Worm (Caenorhabditis elegans) whole organism, L4/young adult: ENCODE results near the gene ZK662.6.
A peak's percentile ranks its signal among the peaks of the same experiment; 100 is the strongest.

Experiments
- W03F9.2 ChIP-seq: fragments of 150-350 bp; optimal IDR thresholded peaks from 2 replicates; lab custom pipeline; 2014; ENCODE audit warnings: missing biosample characterization, missing genetic modification characterization
- dao-5 ChIP-seq: sonication (generic microtip); optimal IDR thresholded peaks from 2 replicates; lab custom pipeline; 2016; ENCODE audit warnings: missing genotype, missing genetic modification characterization, moderate library complexity, missing compliant biosample characterization
- him-1 ChIP-seq: sonication (generic microtip); optimal IDR thresholded peaks from 2 replicates; lab custom pipeline; 2016; ENCODE audit warnings: missing genotype, missing genetic modification reagents, missing genetic modification characterization, missing compliant biosample characterization

Gene ZK662.6

DNA sequence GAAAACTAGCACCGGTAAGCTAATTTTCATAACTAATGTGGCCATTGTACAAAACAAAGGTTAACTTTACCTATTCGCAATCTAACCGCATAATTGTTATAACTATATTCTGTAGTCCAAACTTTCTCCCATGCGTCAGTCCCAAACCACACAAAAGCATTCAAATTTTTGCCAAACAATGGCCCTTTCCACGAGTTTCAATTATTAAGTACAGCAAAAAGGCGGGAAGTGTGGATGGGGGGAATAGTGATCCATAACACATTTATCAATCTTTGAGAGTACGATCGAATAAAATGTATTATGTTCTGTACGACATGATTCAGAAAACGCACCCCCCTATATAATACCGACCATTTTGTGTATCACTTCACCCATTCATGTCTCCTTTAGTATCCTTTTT is at the start of gene ZK662.6:
TSS of gene ZK662.6 (plus strand) at position 301 of the 400 bp plus-strand sequence.
- TF ChIP-seq W03F9.2 (tag; lab: Kevin White, UChicago) (no peak), dao-5 (tag; lab: Kevin White, UChicago) (no peak), him-1 (tag; lab: Kevin White, UChicago) (no peak)

DNA sequence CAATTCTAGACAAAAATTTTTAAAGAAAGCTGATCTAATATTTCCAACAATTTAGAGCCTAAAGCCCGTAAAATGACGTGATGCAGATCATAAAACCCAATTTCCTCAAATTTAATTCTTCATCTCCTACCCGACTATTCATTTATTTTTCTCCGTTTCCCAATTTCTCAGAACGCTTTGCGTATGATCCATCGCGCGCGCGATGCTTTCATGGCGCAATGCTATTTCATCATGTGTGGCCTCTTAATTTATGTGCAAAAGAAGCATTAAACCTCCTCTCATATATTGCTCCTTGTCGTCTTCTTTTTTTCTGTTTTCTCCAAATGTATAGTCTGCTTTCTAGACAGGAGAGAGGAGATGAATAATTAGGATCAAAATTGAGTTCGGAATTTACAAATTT is 49.7 kb upstream of the ZK662.6 start:
- TF ChIP-seq dao-5 (tag; lab: Kevin White, UChicago) (no peak), him-1 (tag; lab: Kevin White, UChicago) (no peak), W03F9.2 (tag; lab: Kevin White, UChicago) (no peak)

DNA sequence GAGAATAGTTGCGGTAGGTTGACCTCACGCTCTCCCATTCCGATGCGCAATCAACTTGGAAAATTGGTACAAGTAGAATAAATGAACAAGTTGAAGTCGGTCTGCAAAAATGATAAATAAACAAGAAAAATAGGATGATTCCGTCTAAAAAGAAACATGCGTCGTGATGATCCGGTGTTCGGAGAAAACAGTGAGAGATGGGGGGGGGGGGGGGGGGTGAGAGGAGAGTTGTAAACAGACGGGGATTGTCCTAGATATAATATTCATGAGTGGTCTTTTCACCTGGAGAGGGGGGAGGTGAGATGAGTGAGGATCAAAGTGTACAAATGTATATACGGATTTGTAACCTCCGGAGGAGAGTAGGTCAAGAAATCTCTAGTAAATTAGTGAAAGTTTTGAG is 42.8 kb upstream of the ZK662.6 start, which contains the start of gene F59D12.2:
TSS of gene F59D12.2 (minus strand) at position 101 of the 400 bp plus-strand sequence.
- TF ChIP-seq dao-5 (tag; lab: Kevin White, UChicago) (no peak), him-1 (tag; lab: Kevin White, UChicago) (no peak), W03F9.2 (tag; lab: Kevin White, UChicago) (no peak)

DNA sequence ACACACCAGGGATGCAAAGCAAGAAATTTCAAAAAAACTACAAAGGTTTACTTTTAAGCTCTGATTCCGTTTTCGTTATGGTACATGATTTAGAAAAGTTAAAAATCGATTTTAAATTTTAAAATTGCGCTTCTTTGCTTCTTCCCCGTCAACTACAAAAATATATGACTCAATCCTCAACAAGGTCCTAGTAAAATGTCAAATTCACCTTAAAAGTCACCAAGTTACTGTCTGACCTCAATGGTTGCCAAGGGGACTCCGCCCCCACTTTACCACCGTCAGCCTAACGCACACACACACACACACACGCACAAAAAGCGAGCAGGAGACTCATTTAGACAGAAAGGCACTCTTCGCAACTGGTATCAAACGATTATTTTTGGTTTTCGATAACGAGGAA is 37.0 kb upstream of the ZK662.6 start, which contains the start of gene gpn-1:
TSS of gene gpn-1 (plus strand) at position 301 of the 400 bp plus-strand sequence.
- TF ChIP-seq dao-5 (tag; lab: Kevin White, UChicago) (no peak), W03F9.2 (tag; lab: Kevin White, UChicago) (no peak), him-1 (tag; lab: Kevin White, UChicago) (no peak)

DNA sequence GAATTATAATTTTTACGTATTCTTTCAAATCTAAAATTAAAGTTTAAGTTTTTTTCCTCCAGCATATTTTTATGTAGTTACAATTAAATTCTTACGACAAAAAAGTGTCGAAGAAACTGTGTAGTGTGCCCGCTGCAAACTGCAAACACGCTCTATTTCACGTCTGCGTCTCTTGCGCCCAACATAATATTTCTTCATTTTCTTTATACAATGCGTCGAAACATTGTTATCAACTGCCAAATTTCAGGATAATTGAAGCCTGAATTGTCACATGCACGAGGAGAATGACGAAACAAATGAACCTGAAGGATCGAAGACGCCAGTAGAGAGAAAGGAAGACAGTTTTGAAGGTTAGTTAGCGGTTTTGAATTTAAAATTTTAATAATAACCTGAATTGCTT is 29.2 kb upstream of the ZK662.6 start, which contains the start of gene C03H12.1:
TSS of gene C03H12.1 (plus strand) at position 206 of the 400 bp plus-strand sequence.
- TF ChIP-seq him-1 (tag; lab: Kevin White, UChicago) (no peak), dao-5 (tag; lab: Kevin White, UChicago) (no peak), W03F9.2 (tag; lab: Kevin White, UChicago) (no peak)

DNA sequence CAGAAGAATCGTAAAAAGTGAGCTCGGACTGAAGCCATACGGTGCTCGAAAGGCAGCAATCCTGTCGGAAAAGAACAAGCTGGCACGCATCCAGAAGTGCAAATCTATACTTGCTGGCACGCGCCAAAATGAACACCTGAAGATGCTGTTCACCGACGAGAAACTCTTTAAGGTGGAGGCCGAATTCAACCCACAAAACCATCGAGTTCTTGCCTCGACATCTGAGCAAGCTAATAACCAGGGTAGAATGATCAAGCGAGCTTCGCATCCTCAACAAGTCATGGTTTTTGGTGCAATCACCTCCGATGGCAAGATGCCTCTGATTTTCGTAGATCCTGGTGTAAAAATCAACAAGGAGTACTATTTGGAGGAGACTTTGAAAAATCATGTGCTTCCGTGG is 25.0 kb upstream of the ZK662.6 start:
- TF ChIP-seq W03F9.2 (tag; lab: Kevin White, UChicago) (no peak), dao-5 (tag; lab: Kevin White, UChicago) (no peak), him-1 (tag; lab: Kevin White, UChicago) (no peak)

DNA sequence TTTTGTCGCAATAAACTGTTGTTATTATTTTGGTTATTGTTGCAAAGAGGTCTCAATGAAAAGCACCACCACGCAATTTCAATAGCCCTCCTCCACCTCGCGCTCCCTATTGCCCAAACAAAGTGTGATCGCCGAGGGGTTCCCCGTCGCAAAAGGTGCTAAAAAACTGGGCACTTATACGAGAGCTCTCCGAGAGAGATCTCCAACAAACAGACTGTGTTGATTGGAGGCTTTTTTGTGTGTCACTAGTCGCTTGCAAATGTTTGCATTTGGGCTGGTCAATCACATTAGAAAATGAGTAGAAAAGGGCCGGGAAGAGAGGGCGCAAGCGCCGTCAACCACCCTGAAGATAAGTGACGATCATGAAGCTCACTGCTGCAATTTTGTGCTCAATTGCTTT is 22.0 kb upstream of the ZK662.6 start, which contains the start of gene ZK662.2:
TSS of gene ZK662.2 (plus strand) at position 301 of the 400 bp plus-strand sequence.
- TF ChIP-seq dao-5 (tag; lab: Kevin White, UChicago) = no peak
- no peak for TF ChIP-seq him-1 (tag; lab: Kevin White, UChicago)
- no peak for TF ChIP-seq W03F9.2 (tag; lab: Kevin White, UChicago)

DNA sequence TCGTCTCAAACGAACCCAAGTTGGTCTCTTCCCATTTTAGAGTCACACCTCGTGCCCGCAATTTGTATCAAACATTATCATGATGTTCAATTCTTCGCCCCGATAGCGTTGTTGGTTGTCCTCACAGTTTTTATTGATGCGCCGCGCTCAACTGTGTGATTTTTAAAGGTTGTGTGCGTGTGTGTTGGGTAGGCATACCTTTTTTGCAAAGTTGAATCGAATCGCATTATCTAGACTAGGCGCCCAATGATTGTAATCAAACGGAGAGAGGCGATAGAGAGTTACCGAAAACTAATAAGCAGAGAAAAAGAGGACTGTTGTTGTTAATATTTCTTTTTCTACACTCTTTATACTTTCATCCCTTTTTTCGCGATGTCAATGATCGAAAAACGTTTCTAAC is 18.2 kb upstream of the ZK662.6 start:
- no peak for TF ChIP-seq dao-5 (tag; lab: Kevin White, UChicago)

DNA sequence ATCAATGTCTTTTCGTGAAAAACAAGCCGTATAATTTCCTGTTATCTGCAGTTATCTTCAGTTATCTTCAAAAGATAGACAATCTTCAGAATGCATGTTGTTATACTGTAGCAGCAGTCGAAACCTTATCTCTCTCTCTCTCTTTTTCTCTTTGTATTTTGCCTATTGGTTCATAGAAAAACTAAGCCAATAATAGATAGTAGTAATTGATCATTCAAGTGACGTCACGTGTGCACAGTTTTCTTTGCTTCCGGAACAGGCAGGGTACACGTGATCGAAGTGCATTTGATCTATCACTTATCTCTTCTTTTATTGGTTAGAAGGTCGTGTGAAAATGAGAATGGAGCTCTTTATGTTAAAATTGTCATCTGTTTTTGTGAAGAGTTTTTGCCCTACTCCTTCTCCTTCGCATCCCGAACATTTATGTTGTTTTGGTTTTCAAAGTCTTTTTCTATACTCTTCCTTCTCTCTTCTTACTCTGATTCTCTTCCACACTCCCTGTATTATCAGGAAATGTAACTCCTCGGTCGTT is 13.8 kb upstream of the ZK662.6 start:
- TF ChIP-seq W03F9.2 (tag; lab: Kevin White, UChicago) (no peak), him-1 (tag; lab: Kevin White, UChicago) (no peak), dao-5 (tag; lab: Kevin White, UChicago) (no peak)

DNA sequence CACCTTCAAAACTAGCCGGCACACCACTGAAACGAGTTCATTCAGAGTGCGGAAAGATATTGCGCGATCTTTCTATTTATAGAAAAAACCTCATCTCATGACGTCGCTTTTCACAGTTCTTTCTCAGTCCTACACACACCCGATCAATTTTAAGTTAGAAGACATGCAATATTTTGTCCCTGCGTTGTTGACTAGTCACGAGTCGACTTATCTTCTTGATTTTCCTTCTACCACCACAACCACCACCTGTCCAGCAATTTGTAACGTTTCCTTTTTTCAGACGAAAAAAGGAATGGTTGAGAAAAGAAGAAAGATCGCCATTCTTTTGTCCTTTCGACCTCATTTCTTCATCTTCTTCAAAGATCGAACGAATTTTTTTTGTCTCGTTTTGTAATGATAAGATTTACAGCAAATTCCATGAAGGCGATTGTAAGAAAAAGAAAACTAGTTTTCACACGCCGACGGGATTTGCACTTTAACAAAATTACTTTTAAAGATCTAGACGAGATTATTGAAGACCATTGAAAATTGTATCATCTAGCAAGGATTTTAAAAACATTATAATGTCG is 12.2 kb upstream of the ZK662.6 start:
- TF ChIP-seq dao-5 (tag; lab: Kevin White, UChicago) (no peak), W03F9.2 (tag; lab: Kevin White, UChicago) (no peak), him-1 (tag; lab: Kevin White, UChicago) (no peak)

DNA sequence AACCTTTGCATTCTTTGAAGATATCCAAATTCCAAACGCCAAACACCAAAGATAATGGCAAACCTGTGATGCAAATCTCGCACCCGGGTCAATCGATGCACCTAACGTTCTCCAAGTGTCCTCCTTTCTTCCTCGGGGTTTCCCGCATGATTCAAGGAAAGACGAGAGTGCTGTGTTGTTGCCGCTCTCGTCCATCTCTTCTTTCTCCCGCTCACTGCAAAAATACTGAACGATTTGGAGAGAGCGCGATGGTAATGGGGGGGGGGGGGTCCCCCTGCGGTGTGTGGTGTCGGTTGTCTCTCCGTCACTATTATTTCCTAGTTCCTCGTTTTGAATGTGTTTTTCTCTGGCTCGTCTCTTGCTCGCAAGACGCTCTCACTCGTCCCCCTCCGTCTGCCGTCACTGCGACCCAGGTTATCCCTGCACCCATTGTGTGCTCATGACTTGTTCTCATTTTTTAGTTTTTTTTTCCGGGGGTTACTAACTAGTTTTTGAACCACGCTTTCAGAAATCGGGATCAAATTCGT is 11.0 kb upstream of the ZK662.6 start:
- TF ChIP-seq dao-5 (tag; lab: Kevin White, UChicago) (no peak), W03F9.2 (tag; lab: Kevin White, UChicago) (no peak), him-1 (tag; lab: Kevin White, UChicago) (peak; percentile 39)

DNA sequence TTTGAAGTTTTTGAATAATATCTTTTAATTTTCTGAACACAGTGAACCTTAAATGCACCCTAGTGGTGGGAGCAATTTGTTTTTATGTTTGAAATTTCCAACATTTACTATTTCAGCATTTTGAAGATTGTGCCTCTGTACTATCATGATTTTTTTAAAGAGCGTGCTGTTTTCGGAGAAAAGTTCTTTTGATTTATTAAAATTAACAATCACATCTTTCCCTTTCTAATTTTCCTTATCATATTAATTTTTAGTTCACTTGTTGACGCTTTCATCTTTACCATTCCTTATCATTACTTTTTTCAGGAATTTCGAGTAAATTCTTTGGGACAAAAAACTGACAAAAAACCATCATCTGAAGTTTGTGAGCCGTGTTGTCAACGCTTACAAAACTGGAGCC is 10.5 kb upstream of the ZK662.6 start, which contains the start of gene nhr-48:
TSS of gene nhr-48 (plus strand) at position 301 of the 400 bp plus-strand sequence.
- no peak for TF ChIP-seq W03F9.2 (tag; lab: Kevin White, UChicago)
- TF ChIP-seq dao-5 (tag; lab: Kevin White, UChicago) = no peak
- TF ChIP-seq him-1 (tag; lab: Kevin White, UChicago) = no peak

DNA sequence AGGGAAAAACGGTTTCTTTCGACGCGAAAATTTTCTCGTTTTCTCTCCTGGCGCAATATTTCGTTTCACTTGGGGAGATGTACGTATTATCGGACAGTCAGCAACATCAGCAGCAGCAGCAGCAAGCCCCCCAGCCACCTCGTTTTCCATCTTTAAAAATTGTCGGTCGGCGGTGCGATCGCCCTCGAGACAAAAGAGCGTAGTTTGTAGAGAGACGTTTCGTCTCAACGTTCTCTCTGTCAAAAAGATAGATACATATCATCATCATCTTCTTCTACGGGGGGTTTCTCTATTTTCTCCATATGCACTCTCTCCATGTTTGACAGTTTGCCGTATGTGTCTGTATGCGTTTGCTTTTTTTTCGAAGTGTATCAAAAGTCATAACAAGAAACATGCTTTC is 8.8 kb upstream of the ZK662.6 start:
- TF ChIP-seq W03F9.2 (tag; lab: Kevin White, UChicago) (no peak), him-1 (tag; lab: Kevin White, UChicago) (no peak), dao-5 (tag; lab: Kevin White, UChicago) (no peak)

DNA sequence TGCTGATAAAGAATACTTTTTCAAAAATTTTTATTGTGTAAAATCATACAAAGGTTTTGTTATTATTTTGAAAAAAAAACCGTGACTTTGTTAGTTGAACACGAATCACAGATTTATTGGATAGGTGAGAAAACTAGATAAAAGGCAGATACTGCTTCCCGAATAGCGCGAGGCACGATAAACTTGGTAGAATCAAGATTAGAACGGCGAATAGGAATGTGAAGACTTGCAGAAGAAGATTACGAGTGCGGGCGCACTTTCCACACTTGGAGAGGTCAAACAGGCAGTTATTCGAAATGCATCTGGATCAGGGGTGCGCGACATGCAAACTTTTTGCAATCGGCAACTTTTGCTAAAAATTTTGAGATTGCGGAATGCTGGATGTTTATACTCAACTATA is 5.2 kb upstream of the ZK662.6 start:
- TF ChIP-seq W03F9.2 (tag; lab: Kevin White, UChicago) = no peak
- no peak for TF ChIP-seq him-1 (tag; lab: Kevin White, UChicago)
- no peak for TF ChIP-seq dao-5 (tag; lab: Kevin White, UChicago)
